Fruit fly (Drosophila melanogaster) whole organism, embryonic: ENCODE results near the gene fz4.

Experiments
- Ada2b ChIP-seq: fragments of 200-800 bp; sonication (Bioruptor generic); IDR thresholded peaks from 2 replicates; pipeline ENCODE4 v1.3.6; 2022; ENCODE audit warnings: missing biosample characterization, missing genetic modification characterization
- Antp ChIP-seq: fragments of 200-800 bp; sonication (Bioruptor generic); optimal IDR thresholded peaks from 3 replicates; lab custom pipeline; 2016; ENCODE audit warnings: missing biosample characterization, missing genetic modification characterization
- Blimp-1 ChIP-seq: fragments of 200-800 bp; sonication (Bioruptor generic); optimal IDR thresholded peaks from 3 replicates; lab custom pipeline; 2018; ENCODE audit warnings: missing biosample characterization, missing genetic modification characterization, mild to moderate bottlenecking, moderate library complexity, missing genetic modification reagents
- CG1024 ChIP-seq: fragments of 200-800 bp; sonication (Bioruptor generic); IDR thresholded peaks from 2 replicates; pipeline ENCODE4 v1.3.6; 2022; ENCODE audit warnings: missing biosample characterization, missing genetic modification characterization
- CG10274 ChIP-seq: fragments of 200-800 bp; sonication (Bioruptor generic); optimal IDR thresholded peaks from 3 replicates; lab custom pipeline; 2017; ENCODE audit warnings: missing biosample characterization, mild to moderate bottlenecking, missing genetic modification characterization
- CG11247 ChIP-seq: fragments of 200-800 bp; sonication (Bioruptor generic); IDR thresholded peaks from 2 replicates; pipeline ENCODE4 v1.3.6; 2022; ENCODE audit warnings: missing biosample characterization, missing genetic modification characterization
- CG13424 ChIP-seq: fragments of 200-800 bp; sonication (Bioruptor generic); optimal IDR thresholded peaks from 2 replicates; lab custom pipeline; 2019; ENCODE audit warnings: missing biosample characterization, mild to moderate bottlenecking, missing genetic modification characterization, moderate library complexity
- CG17328 ChIP-seq: fragments of 200-800 bp; sonication (Bioruptor generic); IDR thresholded peaks from 2 replicates; pipeline ENCODE4 v1.3.6; 2022; ENCODE audit warnings: missing biosample characterization, missing genetic modification characterization
- CG18262 ChIP-seq: fragments of 200-800 bp; optimal IDR thresholded peaks from 3 replicates; lab custom pipeline; 2019; ENCODE audit warnings: missing biosample characterization, mild to moderate bottlenecking, missing genetic modification characterization, moderate library complexity
- CG2120 ChIP-seq: fragments of 200-800 bp; sonication (Bioruptor generic); optimal IDR thresholded peaks from 3 replicates; lab custom pipeline; 2016; ENCODE audit warnings: missing biosample characterization, missing genetic modification characterization
- CG2678 ChIP-seq: fragments of 200-800 bp; sonication (Bioruptor generic); optimal IDR thresholded peaks from 3 replicates; lab custom pipeline; 2019; ENCODE audit warnings: missing biosample characterization, mild to moderate bottlenecking, missing genetic modification characterization, moderate library complexity
- CG2712 ChIP-seq: fragments of 200-800 bp; optimal IDR thresholded peaks from 3 replicates; lab custom pipeline; 2019; ENCODE audit warnings: missing biosample characterization, mild to moderate bottlenecking, missing genetic modification characterization, moderate library complexity
- CG30403 ChIP-seq: fragments of 200-800 bp; sonication (Bioruptor generic); optimal IDR thresholded peaks from 3 replicates; lab custom pipeline; 2016; ENCODE audit warnings: missing biosample characterization, missing genetic modification characterization
- CG31441 ChIP-seq: fragments of 200-800 bp; sonication (Bioruptor generic); IDR thresholded peaks from 2 replicates; pipeline ENCODE4 v1.3.6; 2022; ENCODE audit warnings: missing biosample characterization, missing genetic modification characterization
- CG4424 ChIP-seq: fragments of 200-800 bp; sonication (Bioruptor generic); optimal IDR thresholded peaks from 3 replicates; lab custom pipeline; 2016; ENCODE audit warnings: missing biosample characterization, missing genetic modification characterization
- CG6272 ChIP-seq: fragments of 200-800 bp; sonication (Bioruptor generic); IDR thresholded peaks from 2 replicates; pipeline ENCODE4 v1.3.6; 2022; ENCODE audit warnings: missing biosample characterization, missing genetic modification characterization
- CG8388 ChIP-seq: fragments of 200-800 bp; sonication (Bioruptor generic); optimal IDR thresholded peaks from 2 replicates; lab custom pipeline; 2019; ENCODE audit warnings: missing biosample characterization, mild to moderate bottlenecking, missing genetic modification characterization, moderate library complexity
- CG9609 ChIP-seq: fragments of 200-800 bp; sonication (Bioruptor generic); optimal IDR thresholded peaks from 3 replicates; lab custom pipeline; 2016; ENCODE audit warnings: missing biosample characterization, missing genetic modification characterization
- Chrac-16 ChIP-seq: fragments of 200-800 bp; sonication (Bioruptor generic); optimal IDR thresholded peaks from 3 replicates; lab custom pipeline; 2016; ENCODE audit warnings: missing biosample characterization, missing genetic modification characterization
- D19A ChIP-seq: fragments of 200-800 bp; optimal IDR thresholded peaks from 3 replicates; lab custom pipeline; 2019; ENCODE audit warnings: missing biosample characterization, mild to moderate bottlenecking, missing genetic modification characterization, moderate library complexity
- Ets65A ChIP-seq: fragments of 200-800 bp; sonication (Bioruptor generic); peaks from one replicate; lab custom pipeline; 2016; ENCODE audit warnings: missing biosample characterization, missing genetic modification characterization
- H2.0 ChIP-seq: fragments of 200-800 bp; sonication (Bioruptor generic); IDR thresholded peaks from 2 replicates; pipeline ENCODE4 v1.3.6; 2022; ENCODE audit warnings: missing biosample characterization, missing genetic modification characterization
- Kr ChIP-seq: fragments of 200-800 bp; sonication (Bioruptor generic); optimal IDR thresholded peaks from 2 replicates; lab custom pipeline; 2017; ENCODE audit warnings: missing biosample characterization, mild to moderate bottlenecking, missing genetic modification characterization
- NK7.1 ChIP-seq: fragments of 200-800 bp; sonication (Bioruptor generic); optimal IDR thresholded peaks from 3 replicates; lab custom pipeline; 2016; ENCODE audit warnings: missing biosample characterization, missing genetic modification characterization
- Oli ChIP-seq: fragments of 200-800 bp; sonication (Bioruptor generic); optimal IDR thresholded peaks from 2 replicates; lab custom pipeline; 2018; ENCODE audit warnings: missing biosample characterization, mild to moderate bottlenecking, missing genetic modification characterization, moderate library complexity
- Rfx ChIP-seq: fragments of 200-800 bp; sonication (Bioruptor generic); IDR thresholded peaks from 2 replicates; pipeline ENCODE4 v1.3.6; 2022; ENCODE audit warnings: missing biosample characterization, missing genetic modification characterization
- Rx ChIP-seq: fragments of 200-800 bp; sonication (Bioruptor generic); IDR thresholded peaks from 2 replicates; pipeline ENCODE4 v1.3.6; 2022; ENCODE audit warnings: missing biosample characterization, missing genetic modification characterization
- Sin3A ChIP-seq: fragments of >200 bp; optimal IDR thresholded peaks from 2 replicates; lab custom pipeline; 2018
- Sox102F ChIP-seq: fragments of 200-800 bp; sonication (Bioruptor generic); optimal IDR thresholded peaks from 2 replicates; lab custom pipeline; 2018; ENCODE audit warnings: missing biosample characterization, mild to moderate bottlenecking, missing genetic modification characterization, moderate library complexity
- Vsx1 ChIP-seq: fragments of 200-800 bp; sonication (Bioruptor generic); optimal IDR thresholded peaks from 2 replicates; lab custom pipeline; 2017; ENCODE audit warnings: missing biosample characterization, mild to moderate bottlenecking, missing genetic modification characterization, missing genetic modification reagents
- Xrp1 ChIP-seq: fragments of 200-800 bp; sonication (Bioruptor generic); IDR thresholded peaks from 2 replicates; pipeline ENCODE4 v1.3.6; 2022; ENCODE audit warnings: missing biosample characterization, missing genetic modification characterization
- dmrt99B ChIP-seq: fragments of 200-800 bp; sonication (Bioruptor generic); optimal IDR thresholded peaks from 2 replicates; lab custom pipeline; 2018; ENCODE audit warnings: missing biosample characterization, mild to moderate bottlenecking, missing genetic modification characterization, moderate library complexity
- fd96Cb ChIP-seq: fragments of 200-800 bp; sonication (Bioruptor generic); optimal IDR thresholded peaks from 2 replicates; lab custom pipeline; 2018; ENCODE audit warnings: missing biosample characterization, mild to moderate bottlenecking, missing genetic modification characterization, moderate library complexity
- gem ChIP-seq: fragments of 200-800 bp; sonication (Bioruptor generic); optimal IDR thresholded peaks from 2 replicates; lab custom pipeline; 2019; ENCODE audit warnings: missing biosample characterization, mild to moderate bottlenecking, missing genetic modification characterization, moderate library complexity
- ind ChIP-seq: fragments of 200-800 bp; sonication (Bioruptor generic); optimal IDR thresholded peaks from 3 replicates; lab custom pipeline; 2016; ENCODE audit warnings: missing biosample characterization, missing genetic modification characterization
- lab ChIP-seq: fragments of 200-800 bp; sonication (Bioruptor generic); optimal IDR thresholded peaks from 3 replicates; lab custom pipeline; 2017; ENCODE audit warnings: missing biosample characterization, missing genetic modification characterization, mild to moderate bottlenecking, moderate library complexity, missing genetic modification reagents
- lola ChIP-seq, 3 experiments: fragments of >200 bp in 2 of 3; fragments of 200-800 bp in 1 of 3; sonication (Bioruptor generic) in 1 of 3; optimal IDR thresholded peaks; 2 replicates each; lab custom pipeline; 2017 to 2019; ENCODE audit warnings: missing biosample characterization in 3 of 3, missing genetic modification characterization in 3 of 3, mild to moderate bottlenecking in 1 of 3, moderate library complexity in 1 of 3
- mam ChIP-seq: fragments of 200-800 bp; sonication (Bioruptor generic); optimal IDR thresholded peaks from 3 replicates; lab custom pipeline; 2016; ENCODE audit warnings: missing biosample characterization, missing genetic modification characterization
- phol ChIP-seq: fragments of 200-800 bp; sonication (Bioruptor generic); optimal IDR thresholded peaks from 3 replicates; lab custom pipeline; 2018; ENCODE audit warnings: missing biosample characterization, mild to moderate bottlenecking, missing genetic modification characterization, moderate library complexity
- prd ChIP-seq, 3 experiments: fragments of >200 bp in 2 of 3; fragments of 200-800 bp in 1 of 3; sonication (Bioruptor generic) in 1 of 3; optimal IDR thresholded peaks in 2 of 3; IDR thresholded peaks in 1 of 3; 2 replicates in 2 of 3; 3 replicates in 1 of 3; pipeline versions ENCODE4 v1.3.6 to Lab custom; 2017 to 2022; ENCODE audit warnings: missing biosample characterization in 1 of 3, missing genetic modification characterization in 1 of 3
- sens ChIP-seq: fragments of 200-800 bp; sonication (Bioruptor generic); peaks from one replicate; lab custom pipeline; 2016; ENCODE audit warnings: missing biosample characterization, missing genetic modification characterization
- sqz ChIP-seq: fragments of 200-800 bp; sonication (Bioruptor generic); optimal IDR thresholded peaks from 3 replicates; lab custom pipeline; 2018; ENCODE audit warnings: missing biosample characterization, mild to moderate bottlenecking, missing genetic modification characterization
- sr ChIP-seq: fragments of 200-800 bp; sonication (Bioruptor generic); IDR thresholded peaks from 3 replicates; pipeline ENCODE4 v1.3.6; 2022; ENCODE audit warnings: missing biosample characterization, missing genetic modification characterization
- ssp ChIP-seq: fragments of 200-800 bp; sonication (Bioruptor generic); IDR thresholded peaks from 2 replicates; pipeline ENCODE4 v1.3.6; 2022; ENCODE audit warnings: missing biosample characterization, missing genetic modification characterization
- ttk ChIP-seq: fragments of 200-800 bp; sonication (Bioruptor generic); IDR thresholded peaks from 2 replicates; pipeline ENCODE4 v2.1.2; 2022; ENCODE audit warnings: missing biosample characterization, missing genetic modification characterization
- unpg ChIP-seq: fragments of 200-800 bp; sonication (Bioruptor generic); optimal IDR thresholded peaks from 3 replicates; lab custom pipeline; 2018; ENCODE audit warnings: missing biosample characterization, mild to moderate bottlenecking, missing genetic modification characterization, moderate library complexity
- zen ChIP-seq: fragments of 200-800 bp; sonication (Bioruptor generic); optimal IDR thresholded peaks from 3 replicates; lab custom pipeline; 2018; ENCODE audit warnings: missing biosample characterization, mild to moderate bottlenecking, missing genetic modification characterization, moderate library complexity
- zf30C ChIP-seq: fragments of 200-800 bp; sonication (Bioruptor generic); optimal IDR thresholded peaks from 3 replicates; lab custom pipeline; 2018; ENCODE audit warnings: missing biosample characterization, mild to moderate bottlenecking, missing genetic modification characterization
- zfh1 ChIP-seq: fragments of 200-800 bp; sonication (Bioruptor generic); IDR thresholded peaks from 3 replicates; pipeline ENCODE4 v1.3.6; 2022; ENCODE audit warnings: missing biosample characterization, missing genetic modification characterization

fz4 gene

DNA sequence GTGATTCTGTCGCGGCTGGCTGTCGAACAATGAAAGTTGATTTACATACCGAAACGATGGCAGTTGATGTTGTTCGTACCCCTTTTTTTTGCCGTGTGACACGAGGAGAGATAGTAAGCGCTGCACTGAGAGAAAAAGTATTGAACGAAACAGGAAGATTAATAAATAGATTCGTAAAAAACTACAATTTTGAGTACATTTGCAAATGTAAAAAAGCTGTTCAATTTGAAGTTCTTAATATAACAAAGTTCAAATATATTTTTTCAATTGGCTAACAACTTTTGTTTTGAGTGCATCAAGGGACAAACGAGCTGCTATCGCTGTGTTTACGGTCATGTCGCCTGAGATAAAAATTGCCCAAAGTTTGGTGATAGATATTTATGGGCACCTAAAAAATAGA lies 11.9 kb upstream of the fz4 start (continued):
- TF ChIP-seq Chrac-16 (GFP tag; lab: Kevin White, UChicago) (no peak), Ets65A (GFP tag; lab: Kevin White, UChicago) (peak; percentile 29), CG31441 (GFP tag; lab: Robert Waterston, UW) (0 out of 2 replicates have a peak, but pooled peaks have one; percentile 20), unpg (GFP tag; lab: Kevin White, UChicago) (peak; percentile 11), CG13424 (tag; lab: Kevin White, UChicago) (peak; percentile 1), fd96Cb (tag; lab: Kevin White, UChicago) (peak; percentile 11), sens (peak; percentile 87), Oli (tag; lab: Kevin White, UChicago) (peak; percentile 14), lola (GFP tag; optimal IDR thresholded peaks at IDR 0.05; lab: Kevin White, UChicago) (peak in 1 of 3 experiments; percentile 49), NK7.1 (GFP tag; lab: Kevin White, UChicago) (no peak), CG18262 (tag; lab: Kevin White, UChicago) (peak; percentile 26), zf30C (GFP tag; lab: Kevin White, UChicago) (peak; percentile 35), CG2712 (tag; lab: Kevin White, UChicago) (peak; percentile 49), Sin3A (lab: Kevin White, UChicago) (no peak), Xrp1 (peak; percentile 47; the same call in 1 of the 2 replicates), zfh1 (GFP tag; lab: Robert Waterston, UW) (0 out of 3 replicates have a peak, but pooled peaks have one; percentile 10), CG11247 (no peak), Vsx1 (no peak), CG2678 (peak; percentile 26), CG10274 (GFP tag; lab: Kevin White, UChicago) (no peak), sqz (GFP tag; lab: Kevin White, UChicago) (peak; percentile 29), CG8388 (GFP tag; lab: Kevin White, UChicago) (peak; percentile 19), Sox102F (GFP tag; lab: Kevin White, UChicago) (peak; percentile 10), zen (tag; lab: Kevin White, UChicago) (peak; percentile 51), prd (optimal IDR thresholded peaks at IDR 0.05; lab: Kevin White, UChicago) (no peak), prd (GFP tag; IDR thresholded peaks at IDR 0.05; lab: Robert Waterston, UW) (peak; percentile 61; the same call in 1 of the 3 replicates), mam (no peak), Kr (GFP tag; lab: Kevin White, UChicago) (no peak), H2.0 (GFP tag; lab: Robert Waterston, UW) (no peak), Blimp-1 (GFP tag; lab: Kevin White, UChicago) (peak; percentile 19), gem (tag; lab: Kevin White, UChicago) (peak; percentile 50), Ada2b (GFP tag; lab: Robert Waterston, UW) (no peak), dmrt99B (tag; lab: Kevin White, UChicago) (peak; percentile 18), D19A (tag; lab: Kevin White, UChicago) (peak; percentile 25)

DNA sequence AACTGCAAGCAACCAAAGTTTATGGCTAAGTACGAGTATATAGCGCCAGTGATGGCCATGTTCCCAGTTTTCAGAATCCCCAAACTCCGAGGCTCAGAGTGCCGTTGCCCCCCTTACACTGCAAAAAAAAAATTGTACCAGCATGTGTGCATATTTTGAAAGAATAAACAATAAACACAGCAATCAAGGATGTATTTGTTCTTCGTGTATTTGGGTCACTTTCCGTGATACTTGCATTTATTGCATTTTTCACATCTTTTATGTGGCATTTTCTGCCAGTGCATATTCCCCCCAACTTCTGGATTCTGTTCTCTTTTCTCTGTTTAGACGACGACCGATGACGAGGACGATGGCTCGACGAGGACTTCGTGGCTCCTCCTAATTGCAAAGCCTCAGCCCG lies 10.0 kb upstream of the fz4 start:
- TF ChIP-seq Rfx: peak; percentile 43; the same call in 1 of the 2 replicates
- TF ChIP-seq CG17328 (GFP tag; lab: Robert Waterston, UW): 0 out of 2 replicates have a peak, but pooled peaks have one; percentile 23
- no peak for TF ChIP-seq sr
- TF ChIP-seq Rx: 0 out of 2 replicates have a peak, but pooled peaks have one; percentile 18
- TF ChIP-seq Oli (tag; lab: Kevin White, UChicago): peak; percentile 9
- peak; percentile 38 for TF ChIP-seq lab (GFP tag; lab: Kevin White, UChicago)
- 0 out of 3 replicates have a peak, but pooled peaks have one; percentile 45 for TF ChIP-seq zfh1 (GFP tag; lab: Robert Waterston, UW)
- TF ChIP-seq Antp (GFP tag; lab: Kevin White, UChicago): peak; percentile 25
- no peak for TF ChIP-seq CG6272 (GFP tag; lab: Robert Waterston, UW)
- peak; percentile 7 for TF ChIP-seq CG30403 (GFP tag; lab: Kevin White, UChicago)
- TF ChIP-seq ind (GFP tag; lab: Kevin White, UChicago): peak; percentile 0
- no peak for TF ChIP-seq ssp (GFP tag; lab: Robert Waterston, UW)
- TF ChIP-seq CG9609: peak; percentile 4
- peak; percentile 18 for TF ChIP-seq phol
- peak; percentile 12 for TF ChIP-seq CG4424
- TF ChIP-seq ttk (GFP tag; lab: Robert Waterston, UW): 0 out of 2 replicates have a peak, but pooled peaks have one; percentile 28
- peak; percentile 3 for TF ChIP-seq CG13424 (tag; lab: Kevin White, UChicago)
- TF ChIP-seq CG1024: no peak
- TF ChIP-seq CG2712 (tag; lab: Kevin White, UChicago): peak; percentile 2
- TF ChIP-seq CG2120 (GFP tag; lab: Kevin White, UChicago): peak; percentile 34
- TF ChIP-seq CG2678: peak; percentile 50
